Fruit fly (Drosophila melanogaster) whole organism, wandering third instar larva: ENCODE measurements around the gene spz5.

Source experiments
- Abd-B ChIP-seq: fragments of >200 bp; optimal IDR thresholded peaks from 2 replicates; lab custom pipeline; 2017; ENCODE audit warnings: missing biosample characterization, missing genetic modification characterization
- Dif ChIP-seq: fragments of 200-275, 200-300 bp; sonication (Bioruptor generic); optimal IDR thresholded peaks from 2 replicates; lab custom pipeline; 2018; ENCODE audit warnings: missing biosample characterization, missing genetic modification characterization; ENCODE audit not compliant: partially characterized antibody
- HLH106 ChIP-seq: fragments of 200-800 bp; optimal IDR thresholded peaks from 3 replicates; lab custom pipeline; 2019; ENCODE audit warnings: missing biosample characterization, mild to moderate bottlenecking, missing genetic modification characterization, moderate library complexity
- Hnf4 ChIP-seq: fragments of 200-800 bp; sonication (Bioruptor generic); optimal IDR thresholded peaks from 2 replicates; lab custom pipeline; 2016; ENCODE audit warnings: missing biosample characterization, mild to moderate bottlenecking, missing genetic modification characterization
- Hr78 ChIP-seq: fragments of >200 bp; optimal IDR thresholded peaks from 2 replicates; lab custom pipeline; 2017; ENCODE audit warnings: missing biosample characterization, missing genetic modification characterization
- Hr83 ChIP-seq: fragments of 200-300 bp; sonication (Bioruptor generic); optimal IDR thresholded peaks from 2 replicates; lab custom pipeline; 2016; ENCODE audit warnings: missing biosample characterization, mild to moderate bottlenecking, missing genetic modification characterization, moderate library complexity; ENCODE audit not compliant: poor library complexity, severe bottlenecking
- Jra ChIP-seq: sonication (Bioruptor generic); optimal IDR thresholded peaks from 2 replicates; lab custom pipeline; 2016; ENCODE audit warnings: missing biosample characterization, missing genetic modification characterization
- Myc ChIP-seq: fragments of >200 bp; optimal IDR thresholded peaks from 2 replicates; lab custom pipeline; 2017
- N ChIP-seq: fragments of >200 bp; optimal IDR thresholded peaks from 2 replicates; lab custom pipeline; 2018; ENCODE audit warnings: missing biosample characterization, missing external identifiers, missing genetic modification characterization
- OdsH ChIP-seq: fragments of 200-800 bp; sonication (Bioruptor generic); optimal IDR thresholded peaks from 2 replicates; lab custom pipeline; 2016; ENCODE audit warnings: missing biosample characterization, mild to moderate bottlenecking, missing genetic modification characterization
- Rel ChIP-seq, 2 experiments: fragments of 200-800 bp; sonication (Bioruptor generic) in 1 of 2; optimal IDR thresholded peaks; 2 replicates in 1 of 2; 3 replicates in 1 of 2; lab custom pipeline; 2016 to 2019; ENCODE audit warnings: mild to moderate bottlenecking in 2 of 2, missing biosample characterization in 2 of 2, missing genetic modification characterization in 2 of 2, moderate library complexity in 1 of 2
- Sp1 ChIP-seq: fragments of 200-800 bp; sonication (Bioruptor generic); optimal IDR thresholded peaks from 3 replicates; lab custom pipeline; 2019; ENCODE audit warnings: missing biosample characterization, mild to moderate bottlenecking, missing genetic modification characterization, moderate library complexity
- Vsx2 ChIP-seq: fragments of 200-300, 225-300 bp; sonication (Bioruptor generic); optimal IDR thresholded peaks from 2 replicates; lab custom pipeline; 2018; ENCODE audit warnings: missing biosample characterization, missing genetic modification characterization; ENCODE audit not compliant: partially characterized antibody
- br ChIP-seq: fragments of 200-800 bp; sonication (Bioruptor generic); optimal IDR thresholded peaks from 2 replicates; lab custom pipeline; 2016; ENCODE audit warnings: missing biosample characterization, missing genetic modification characterization
- brk ChIP-seq: fragments of 200-800 bp; sonication (Bioruptor generic); optimal IDR thresholded peaks from 2 replicates; lab custom pipeline; 2016; ENCODE audit warnings: missing biosample characterization, mild to moderate bottlenecking, missing genetic modification characterization
- dl ChIP-seq, 2 experiments: fragments of 175-275, 200-275 bp in 1 of 2; fragments of 200-275 bp in 1 of 2; sonication (Bioruptor generic); optimal IDR thresholded peaks; lab custom pipeline; 2018; ENCODE audit warnings: mild to moderate bottlenecking in 2 of 2, missing biosample characterization in 2 of 2, missing genetic modification characterization in 2 of 2, moderate library complexity in 2 of 2; ENCODE audit not compliant: partially characterized antibody in 2 of 2, insufficient read depth in 1 of 2
- dmrt93B ChIP-seq: fragments of 200-800 bp; sonication (Bioruptor generic); optimal IDR thresholded peaks from 2 replicates; lab custom pipeline; 2018; ENCODE audit warnings: missing biosample characterization, mild to moderate bottlenecking, missing genetic modification characterization
- dsf ChIP-seq: sonication (Bioruptor generic); optimal IDR thresholded peaks from 2 replicates; lab custom pipeline; 2016; ENCODE audit warnings: missing biosample characterization, missing genetic modification characterization, borderline replicate concordance
- ey ChIP-seq: fragments of 200-800 bp; sonication (Bioruptor generic); optimal IDR thresholded peaks from 2 replicates; lab custom pipeline; 2016; ENCODE audit warnings: missing biosample characterization, missing genetic modification characterization
- foxo ChIP-seq, 2 experiments: fragments of 200-800 bp; sonication (Bioruptor generic); optimal IDR thresholded peaks; 2 replicates in 1 of 2; 3 replicates in 1 of 2; lab custom pipeline; 2016 to 2017; ENCODE audit warnings: missing biosample characterization in 2 of 2, missing genetic modification characterization in 2 of 2
- fru ChIP-seq: fragments of 200-800 bp; sonication (Bioruptor generic); optimal IDR thresholded peaks from 3 replicates; lab custom pipeline; 2016; ENCODE audit warnings: missing biosample characterization, mild to moderate bottlenecking, missing genetic modification characterization
- h ChIP-seq: fragments of 200-800 bp; sonication (Bioruptor generic); optimal IDR thresholded peaks from 3 replicates; lab custom pipeline; 2016; ENCODE audit warnings: missing biosample characterization, mild to moderate bottlenecking, missing genetic modification characterization
- jim ChIP-seq: fragments of 175-275, 200-325 bp; sonication (Bioruptor generic); optimal IDR thresholded peaks from 2 replicates; lab custom pipeline; 2016; ENCODE audit warnings: missing biosample characterization, mild to moderate bottlenecking, missing genetic modification characterization
- pan ChIP-seq: fragments of >200 bp; optimal IDR thresholded peaks from 2 replicates; lab custom pipeline; 2017
- psq ChIP-seq: fragments of 200-800 bp; sonication (Bioruptor generic); optimal IDR thresholded peaks from 3 replicates; lab custom pipeline; 2017; ENCODE audit warnings: missing biosample characterization, mild to moderate bottlenecking, missing genetic modification characterization, moderate library complexity
- rgr ChIP-seq: fragments of 200-800 bp; sonication (Bioruptor generic); optimal IDR thresholded peaks from 3 replicates; lab custom pipeline; 2016; ENCODE audit warnings: missing biosample characterization, mild to moderate bottlenecking, missing genetic modification characterization
- sage ChIP-seq: fragments of 200-800 bp; sonication (Bioruptor generic); optimal IDR thresholded peaks from 2 replicates; lab custom pipeline; 2016; ENCODE audit warnings: missing biosample characterization, mild to moderate bottlenecking, missing genetic modification characterization
- tai ChIP-seq: sonication (Bioruptor generic); optimal IDR thresholded peaks from 2 replicates; lab custom pipeline; 2016; ENCODE audit warnings: missing biosample characterization, missing genetic modification characterization
- usp ChIP-seq: fragments of >200 bp; optimal IDR thresholded peaks from 2 replicates; lab custom pipeline; 2017; ENCODE audit warnings: missing biosample characterization, missing genetic modification characterization
- woc ChIP-seq: sonication (Bioruptor generic); optimal IDR thresholded peaks from 2 replicates; lab custom pipeline; 2016; ENCODE audit warnings: missing biosample characterization, mild to moderate bottlenecking, missing genetic modification characterization

spz5 gene

dm6 chr3L:2892105-2892504 lies at the start of gene spz5:
Gene spz5, minus strand, starts transcription at chr3L:2892166.
- TF ChIP-seq dl (GFP tag; optimal IDR thresholded peaks at IDR 0.05; lab: Kevin White, UChicago; ENCODE audit: insufficient read depth in 1 of 2, partially characterized antibody in 2 of 2) (no peak), Vsx2 (GFP tag; lab: Kevin White, UChicago) (no peak), brk (GFP tag; lab: Kevin White, UChicago) (no peak), ey (GFP tag; lab: Kevin White, UChicago) (no peak), dsf (GFP tag; lab: Kevin White, UChicago) (no peak), Hnf4 (GFP tag; lab: Kevin White, UChicago) (no peak), OdsH (GFP tag; lab: Kevin White, UChicago) (no peak), Dif (no peak)

- no peak for TF ChIP-seq Jra (GFP tag; lab: Kevin White, UChicago)
- TF ChIP-seq Vsx2 (GFP tag; lab: Kevin White, UChicago): no peak
- TF ChIP-seq br (GFP tag; lab: Kevin White, UChicago): no peak
- no peak for TF ChIP-seq Hr83 (GFP tag; lab: Kevin White, UChicago)
- TF ChIP-seq Abd-B (GFP tag; lab: Kevin White, UChicago): no peak
- TF ChIP-seq tai (GFP tag; lab: Kevin White, UChicago): no peak
- TF ChIP-seq woc (GFP tag; lab: Kevin White, UChicago): no peak
- TF ChIP-seq ey (GFP tag; lab: Kevin White, UChicago): no peak
- TF ChIP-seq Myc (lab: Kevin White, UChicago): no peak
- TF ChIP-seq Dif: no peak
- TF ChIP-seq jim (GFP tag; lab: Kevin White, UChicago): no peak
- TF ChIP-seq dmrt93B (GFP tag; lab: Kevin White, UChicago): no peak
Measured at dm6 chr3L:2923097-2923496, 31.1 kb upstream of the spz5 start.

dm6 chr3L:2918628-2919027 lies 26.7 kb upstream of the spz5 start:
- TF ChIP-seq rgr (GFP tag; lab: Kevin White, UChicago) (no peak), pan (lab: Kevin White, UChicago) (no peak), Sp1 (GFP tag; lab: Kevin White, UChicago) (no peak), usp (no peak)

- TF ChIP-seq OdsH (GFP tag; lab: Kevin White, UChicago): no peak
- no peak for TF ChIP-seq brk (GFP tag; lab: Kevin White, UChicago)
- TF ChIP-seq psq (GFP tag; lab: Kevin White, UChicago): no peak
- TF ChIP-seq rgr (GFP tag; lab: Kevin White, UChicago): no peak
- TF ChIP-seq Rel (GFP tag; optimal IDR thresholded peaks at IDR 0.05; lab: Kevin White, UChicago): no peak
- TF ChIP-seq Rel (tag; optimal IDR thresholded peaks at IDR 0.05; lab: Kevin White, UChicago): no peak
- TF ChIP-seq dmrt93B (GFP tag; lab: Kevin White, UChicago): no peak
- no peak for TF ChIP-seq sage
- no peak for TF ChIP-seq N (GFP tag; lab: Kevin White, UChicago)
- TF ChIP-seq, all 38 proteins: peak for 0
Measured at dm6 chr3L:2916554-2916953, 24.6 kb upstream of the spz5 start, which contains the start of gene CG9970. Gene CG9970, minus strand, starts transcription at chr3L:2916654.

dm6 chr3L:2913291-2913690 lies 21.3 kb upstream of the spz5 start:
- no peak for TF ChIP-seq fru
- TF ChIP-seq dmrt93B (GFP tag; lab: Kevin White, UChicago): no peak
- TF ChIP-seq tai (GFP tag; lab: Kevin White, UChicago): no peak
- no peak for TF ChIP-seq h (GFP tag; lab: Kevin White, UChicago)
- no peak for TF ChIP-seq Hr78
- TF ChIP-seq psq (GFP tag; lab: Kevin White, UChicago): no peak
- TF ChIP-seq Myc (lab: Kevin White, UChicago): no peak
- no peak for TF ChIP-seq Dif
- TF ChIP-seq brk (GFP tag; lab: Kevin White, UChicago): no peak

dm6 chr3L:2909523-2910042 lies 17.6 kb upstream of the spz5 start:
- no peak for TF ChIP-seq dsf (GFP tag; lab: Kevin White, UChicago)
- no peak for TF ChIP-seq dl (GFP tag; optimal IDR thresholded peaks at IDR 0.05; lab: Kevin White, UChicago; ENCODE audit: insufficient read depth in 1 of 2, partially characterized antibody in 2 of 2)
- TF ChIP-seq N (GFP tag; lab: Kevin White, UChicago): no peak
- TF ChIP-seq foxo (GFP tag; optimal IDR thresholded peaks at IDR 0.05; lab: Kevin White, UChicago): no peak
- TF ChIP-seq jim (GFP tag; lab: Kevin White, UChicago): no peak
- no peak for TF ChIP-seq HLH106 (tag; lab: Kevin White, UChicago)
- TF ChIP-seq Sp1 (GFP tag; lab: Kevin White, UChicago): no peak
- no peak for TF ChIP-seq fru
